Fruit fly (Drosophila melanogaster) whole organism, adult: ENCODE measurements around the gene CG42258.

Source experiments
- CG14711 ChIP-seq: fragments of 200-800 bp; sonication (Bioruptor generic); optimal IDR thresholded peaks from 2 replicates; lab custom pipeline; 2018; ENCODE audit warnings: missing biosample characterization, mild to moderate bottlenecking, missing genetic modification characterization, moderate library complexity
- Hr96 ChIP-seq: fragments of 200-800 bp; sonication (Bioruptor generic); optimal IDR thresholded peaks from 2 replicates; lab custom pipeline; 2016; ENCODE audit warnings: missing biosample characterization, missing genetic modification characterization
- ovo ChIP-seq: fragments of 200-800 bp; sonication (Bioruptor generic); optimal IDR thresholded peaks from 2 replicates; lab custom pipeline; 2016; ENCODE audit warnings: missing biosample characterization, missing genetic modification characterization
- toe ChIP-seq: fragments of 200-800 bp; sonication (Bioruptor generic); optimal IDR thresholded peaks from 2 replicates; lab custom pipeline; 2016; ENCODE audit warnings: missing biosample characterization, missing genetic modification characterization

dm6 chrX:12469172-12469571 is 5.8 kb downstream of the CG42258 start:
- TF ChIP-seq ovo (GFP tag; lab: Kevin White, UChicago) (no peak), toe (GFP tag; lab: Kevin White, UChicago) (no peak), Hr96 (GFP tag; lab: Kevin White, UChicago) (no peak), CG14711 (no peak)
